Fruit fly (Drosophila melanogaster) ovary, adult (tissue): Measurements from ENCODE around the gene CG31775.
A peak's percentile ranks its signal among the peaks of the same experiment; 100 is the strongest.

Experiments
- CG17801 ChIP-seq: fragments of 200-800 bp; optimal IDR thresholded peaks from 2 replicates; lab custom pipeline; 2019; ENCODE audit warnings: missing biosample characterization, mild to moderate bottlenecking, missing genetic modification characterization, moderate library complexity; ENCODE audit not compliant: partially characterized antibody

The CG31775 gene

DNA sequence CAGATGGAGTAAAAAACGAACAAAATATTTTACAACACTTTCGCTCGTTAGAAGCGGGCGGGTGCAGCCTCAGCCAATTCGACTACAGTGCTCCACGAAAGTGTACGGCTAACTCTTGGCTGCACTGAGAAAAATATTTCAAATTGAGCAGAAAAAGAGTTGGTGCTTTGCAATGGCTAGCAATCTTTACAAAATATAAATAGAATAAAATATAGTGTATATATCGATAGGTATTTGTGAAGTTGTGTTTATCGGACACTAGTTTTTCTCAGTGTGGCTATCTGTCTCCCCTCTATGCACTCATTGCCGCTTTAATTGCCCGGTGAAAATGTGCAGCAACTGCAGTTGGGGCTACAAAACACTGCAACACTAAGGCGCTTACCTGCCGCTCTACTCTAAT, 36.1 kb downstream of the CG31775 start:
- no peak for TF ChIP-seq CG17801 (GFP tag; lab: Kevin White, UChicago)

DNA sequence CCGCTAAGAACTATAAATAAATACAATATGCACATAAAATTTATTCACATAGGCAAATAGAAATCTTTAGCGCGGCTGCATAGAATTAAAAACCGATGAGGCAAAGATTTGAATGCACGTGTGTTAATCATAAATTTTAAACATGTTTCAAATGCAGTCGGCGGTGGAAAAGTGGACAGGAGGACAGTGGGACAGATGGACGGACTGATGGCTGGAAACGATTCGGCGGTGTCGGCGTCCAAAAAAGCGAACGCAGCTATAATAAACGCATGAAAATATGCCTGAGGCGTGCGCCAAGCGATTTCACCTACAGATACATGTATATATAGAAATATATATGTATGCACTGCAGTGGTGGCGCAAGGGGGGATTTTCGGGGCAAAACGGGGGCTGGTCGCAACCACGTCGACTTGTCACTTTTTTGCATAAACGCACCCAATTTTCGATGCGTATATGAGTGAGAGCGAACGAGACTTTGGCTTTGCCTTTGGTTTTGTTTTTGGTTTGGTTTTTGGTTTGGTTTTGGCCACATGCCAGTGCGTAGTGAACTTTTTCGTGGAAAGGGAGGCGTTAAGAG, 38.0 kb downstream of the CG31775 start:
- no peak for TF ChIP-seq CG17801 (GFP tag; lab: Kevin White, UChicago)

DNA sequence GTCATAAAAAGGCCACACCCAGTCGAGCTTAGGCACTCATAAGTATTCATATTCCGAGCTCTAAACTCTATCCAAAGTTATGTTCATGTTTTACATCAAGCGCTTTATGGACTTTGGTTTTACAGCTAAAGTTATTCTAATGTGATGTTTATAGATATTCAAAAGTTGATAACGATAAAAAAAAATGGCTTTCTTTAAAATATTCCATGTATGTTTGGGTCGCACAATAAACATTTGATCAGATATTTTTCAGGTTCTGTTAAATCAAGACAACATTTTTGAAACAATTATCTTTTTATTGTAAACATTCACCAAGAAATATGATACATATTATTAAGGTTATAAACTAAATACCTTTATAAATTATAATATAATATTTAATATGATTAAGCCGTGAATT, 38.6 kb downstream of the CG31775 start:
- no peak for TF ChIP-seq CG17801 (GFP tag; lab: Kevin White, UChicago)

DNA sequence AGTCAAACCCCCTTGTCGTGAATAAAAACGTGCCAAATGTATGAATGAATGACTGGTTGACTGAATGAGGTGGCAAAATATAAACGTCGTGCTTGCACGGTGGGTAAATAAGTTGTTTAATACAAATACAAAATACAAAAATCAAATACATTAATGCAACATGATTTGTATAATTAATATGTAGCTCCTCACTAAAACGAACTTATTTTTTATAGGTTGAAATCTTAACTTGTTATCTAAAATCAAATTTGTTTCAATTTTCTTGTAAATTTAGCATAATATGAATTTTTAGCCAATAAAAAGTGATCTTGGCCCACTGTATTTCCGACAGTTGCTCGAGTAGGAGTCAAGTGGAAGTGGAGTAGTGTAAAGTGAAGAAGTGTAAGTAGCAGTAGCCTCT, 39.6 kb downstream of the CG31775 start:
- no peak for TF ChIP-seq CG17801 (GFP tag; lab: Kevin White, UChicago)

DNA sequence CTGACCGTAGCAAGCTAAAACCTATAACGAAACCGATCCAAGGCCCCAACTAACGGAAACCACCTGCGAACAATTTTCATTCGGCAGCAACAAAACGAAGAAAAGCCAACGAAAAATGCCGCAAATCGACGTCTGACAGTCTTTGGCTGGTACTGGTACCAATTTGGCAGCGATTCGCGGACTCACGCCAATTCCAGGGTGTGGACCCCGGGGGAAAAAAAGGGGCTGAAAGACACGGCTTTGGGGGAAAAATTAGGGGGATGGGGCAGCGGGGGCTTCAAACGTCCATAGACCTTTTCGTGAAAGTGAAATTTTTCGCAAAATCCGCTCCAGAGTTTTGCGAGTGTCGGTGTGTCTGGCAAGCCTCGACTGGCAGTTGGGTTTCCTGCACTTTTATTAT, 43.9 kb downstream of the CG31775 start:
- no peak for TF ChIP-seq CG17801 (GFP tag; lab: Kevin White, UChicago)

DNA sequence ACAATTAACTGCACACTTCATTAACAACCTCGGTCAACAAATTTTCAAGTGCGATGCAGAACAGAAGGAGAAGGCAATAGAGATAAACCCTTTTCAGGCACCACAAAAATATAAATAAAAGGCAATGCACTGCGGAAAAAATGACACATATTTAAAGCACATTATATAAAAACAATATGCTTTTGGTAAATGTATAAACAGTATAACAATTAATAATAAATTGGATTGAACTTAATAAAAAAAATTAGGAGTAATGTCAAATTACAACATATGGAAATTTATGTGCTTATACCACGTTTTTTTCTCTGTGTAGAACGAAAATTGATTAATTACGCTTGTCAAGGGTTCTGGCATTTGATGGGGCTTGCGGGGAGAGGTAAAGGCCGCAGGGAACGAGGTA, 46.8 kb downstream of the CG31775 start:
- TF ChIP-seq CG17801 (GFP tag; lab: Kevin White, UChicago): no peak

DNA sequence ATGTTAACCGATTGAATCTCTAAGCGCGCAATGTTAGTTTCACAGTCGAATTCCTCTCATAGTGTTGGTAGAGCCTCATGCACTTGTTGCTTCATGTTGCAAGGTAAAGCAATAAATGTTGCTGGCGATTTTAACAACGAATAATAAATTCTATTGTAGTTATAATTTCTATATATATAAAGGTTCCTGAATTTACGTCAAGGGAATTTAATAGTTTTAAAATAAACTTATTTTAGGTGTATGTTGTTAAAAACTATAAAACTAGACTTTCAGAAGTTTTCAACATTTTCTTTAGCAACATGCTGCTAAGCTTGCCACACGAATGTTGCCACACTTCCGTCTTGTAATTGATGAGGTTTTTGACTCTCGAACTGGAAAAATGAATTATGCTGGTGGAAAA, 47.3 kb downstream of the CG31775 start:
- TF ChIP-seq CG17801 (GFP tag; lab: Kevin White, UChicago): no peak

DNA sequence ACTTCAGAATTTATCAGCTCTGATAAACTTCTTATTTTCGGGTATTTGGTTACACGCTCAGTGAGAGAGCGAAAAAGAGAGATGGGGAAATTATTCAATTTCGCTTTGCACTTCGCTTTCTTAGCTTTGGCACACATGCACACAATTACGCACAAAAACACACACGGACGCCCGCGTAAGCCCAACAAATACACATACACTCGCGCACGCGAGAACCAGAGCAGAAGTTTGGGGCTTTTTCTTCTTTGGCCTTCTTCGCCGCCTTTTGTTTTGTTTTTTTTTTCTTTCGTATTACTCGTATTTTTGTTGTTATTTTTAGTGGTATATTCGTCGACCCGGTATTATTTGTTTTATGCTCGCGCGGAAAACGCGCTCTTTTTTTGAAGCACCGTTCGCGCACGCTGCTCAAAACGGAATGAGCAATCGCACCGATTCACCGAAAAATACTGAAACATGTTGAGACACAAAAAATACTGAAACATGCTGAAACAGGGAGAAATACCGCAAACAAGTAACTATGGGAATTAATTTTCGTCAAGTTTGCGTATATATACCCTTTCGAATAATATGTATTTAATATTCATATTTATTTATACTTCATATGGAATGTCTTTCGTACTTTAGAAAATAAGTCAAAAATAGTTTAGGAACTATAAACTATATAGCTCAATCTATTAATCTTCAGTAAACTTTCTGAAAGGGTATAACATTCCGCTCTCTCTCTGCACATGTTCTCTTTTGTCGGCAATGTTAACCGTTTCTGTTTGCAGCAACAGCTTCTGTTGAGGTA, 48.5 kb downstream of the CG31775 start, which contains the start of gene osp:
Gene osp (minus strand): TSS at position 419 of the 790 bp plus-strand sequence.
- TF ChIP-seq CG17801 (GFP tag; lab: Kevin White, UChicago): peak; percentile 97

DNA sequence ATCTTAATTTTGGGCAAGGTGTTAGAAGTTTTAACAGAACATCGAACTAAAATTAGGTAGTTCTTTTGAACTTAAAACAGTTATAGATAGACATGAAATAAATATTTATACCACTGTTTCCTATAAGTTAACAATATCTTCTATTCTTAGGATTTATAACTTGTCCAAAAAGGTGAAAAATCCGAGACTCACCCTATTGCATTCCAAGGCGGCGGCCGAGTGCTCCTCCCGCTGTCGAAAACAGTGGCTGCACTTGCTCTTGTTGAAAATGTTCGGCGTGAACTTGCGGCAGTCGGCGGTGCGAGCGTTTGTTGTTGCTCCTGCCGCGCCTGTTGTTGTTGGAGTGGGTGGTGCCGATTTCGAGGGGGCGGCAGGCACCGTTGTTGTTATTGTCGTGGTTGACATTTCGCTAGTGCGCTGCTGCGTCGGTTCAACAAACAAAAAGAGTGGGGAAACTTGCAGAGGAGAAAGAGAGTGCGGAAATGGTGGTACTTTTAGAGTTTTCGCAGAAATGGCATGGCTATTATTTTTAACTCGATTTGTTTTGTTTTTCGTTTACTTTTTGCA, 49.2 kb downstream of the CG31775 start:
- TF ChIP-seq CG17801 (GFP tag; lab: Kevin White, UChicago): no peak

DNA sequence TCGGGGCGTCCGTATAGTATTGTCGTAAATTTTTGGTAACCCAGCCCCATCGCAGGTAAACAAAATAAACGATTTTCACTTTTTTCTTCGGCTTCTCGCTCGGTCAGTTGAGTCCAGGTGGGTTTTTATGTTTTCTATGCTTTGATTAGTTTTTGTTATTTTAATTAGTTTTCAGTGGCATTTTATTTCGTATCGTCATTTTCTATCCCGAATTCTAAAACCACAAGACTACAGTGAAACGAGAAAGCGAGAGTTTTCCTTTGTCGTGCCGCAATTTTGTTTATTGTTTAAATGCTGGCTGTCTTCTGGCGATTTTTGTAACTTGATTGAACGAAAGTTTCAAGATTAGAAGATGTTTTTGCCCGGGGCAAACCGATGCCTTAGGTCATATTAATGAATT, 50.2 kb downstream of the CG31775 start:
- no peak for TF ChIP-seq CG17801 (GFP tag; lab: Kevin White, UChicago)
